Fruit fly (Drosophila melanogaster): Measurements from ENCODE around the gene CG14397.

CG14397 gene

dm6 chr2L:21104326-21104725 lies 13.3 kb downstream of the CG14397 start, which contains the start of the genes CG46307 and Nhe2 (continued):
- TF ChIP-seq CG7556 (GFP tag; optimal IDR thresholded peaks at IDR 0.05), result no peak
- no peak for TF ChIP-seq Six4 (GFP tag; optimal IDR thresholded peaks at IDR 0.05)
- TF ChIP-seq CoRest (tag; optimal IDR thresholded peaks at IDR 0.05), result no peak
- TF ChIP-seq CG14441 (GFP tag; IDR thresholded peaks at IDR 0.05), result no peak
- no peak for TF ChIP-seq CG32532 (GFP tag; IDR thresholded peaks at IDR 0.05)
- TF ChIP-seq Neu2 (GFP tag; optimal IDR thresholded peaks at IDR 0.05; ENCODE audit: borderline replicate concordance), result no peak
- peak; percentile 43 for TF ChIP-seq pzg (GFP tag; optimal IDR thresholded peaks at IDR 0.05)
- 0 out of 2 replicates have a peak, but pooled peaks have one; percentile 16 for TF ChIP-seq slbo (GFP tag; IDR thresholded peaks at IDR 0.05)
- no peak for TF ChIP-seq CG15011 (GFP tag; optimal IDR thresholded peaks at IDR 0.05)
- no peak for TF ChIP-seq wek (GFP tag; optimal IDR thresholded peaks at IDR 0.05)
- no peak for TF ChIP-seq Dfd (GFP tag; optimal IDR thresholded peaks at IDR 0.05)
- no peak for TF ChIP-seq unpg (GFP tag; optimal IDR thresholded peaks at IDR 0.05)
- TF ChIP-seq lilli (GFP tag; optimal IDR thresholded peaks at IDR 0.05), result no peak
- no peak for TF ChIP-seq CG4854 (GFP tag; optimal IDR thresholded peaks at IDR 0.05)
- TF ChIP-seq CG3838 (GFP tag; optimal IDR thresholded peaks at IDR 0.05), result no peak
- 0 out of 2 replicates have a peak, but pooled peaks have one; percentile 57 for TF ChIP-seq Dref (GFP tag; IDR thresholded peaks at IDR 0.05)
- peak; percentile 45 for TF ChIP-seq HLHmδ (GFP tag; optimal IDR thresholded peaks at IDR 0.05)
- TF ChIP-seq Usf (GFP tag; optimal IDR thresholded peaks at IDR 0.05), result no peak
- TF ChIP-seq chif (GFP tag; optimal IDR thresholded peaks at IDR 0.05), result no peak
- no peak for TF ChIP-seq dm (GFP tag; optimal IDR thresholded peaks at IDR 0.05)
- TF ChIP-seq CG11695 (GFP tag; IDR thresholded peaks at IDR 0.05), result no peak
- peak; percentile 23 for TF ChIP-seq Jarid2 (GFP tag; optimal IDR thresholded peaks at IDR 0.05)
- no peak for TF ChIP-seq toy (GFP tag; IDR thresholded peaks at IDR 0.05)
- TF ChIP-seq Side (GFP tag; optimal IDR thresholded peaks at IDR 0.05), result no peak
- TF ChIP-seq sna (GFP tag; IDR thresholded peaks at IDR 0.05; ENCODE audit: partially characterized antibody), result no peak
- no peak for TF ChIP-seq CG3065 (GFP tag; optimal IDR thresholded peaks at IDR 0.05)
- TF ChIP-seq Ptx1 (GFP tag; IDR thresholded peaks at IDR 0.05), result no peak
- no peak for TF ChIP-seq CG9797 (GFP tag; optimal IDR thresholded peaks at IDR 0.05)
- TF ChIP-seq CG4820 (GFP tag; optimal IDR thresholded peaks at IDR 0.05), result no peak
- TF ChIP-seq grau (tag; optimal IDR thresholded peaks at IDR 0.05), result no peak
- no peak for TF ChIP-seq CG31224 (GFP tag; IDR thresholded peaks at IDR 0.05)
- no peak for TF ChIP-seq CG12236 (GFP tag; optimal IDR thresholded peaks at IDR 0.05)
- no peak for TF ChIP-seq kni (GFP tag; optimal IDR thresholded peaks at IDR 0.05)
- TF ChIP-seq Spps (tag; optimal IDR thresholded peaks at IDR 0.05), result no peak
- TF ChIP-seq lov (optimal IDR thresholded peaks at IDR 0.05), result no peak
- TF ChIP-seq lov (GFP tag; IDR thresholded peaks at IDR 0.05), result no peak
- TF ChIP-seq Ssrp (tag; optimal IDR thresholded peaks at IDR 0.05), result no peak
- TF ChIP-seq CG12219 (GFP tag; optimal IDR thresholded peaks at IDR 0.05), result no peak
- TF ChIP-seq croc (GFP tag; conservative IDR thresholded peaks at IDR 0.05), result no peak
- no peak for TF ChIP-seq CG6689 (GFP tag; IDR thresholded peaks at IDR 0.05)
- TF ChIP-seq ssp (GFP tag; IDR thresholded peaks at IDR 0.05), result no peak
- no peak for TF ChIP-seq Sox100B (GFP tag; optimal IDR thresholded peaks at IDR 0.05)
- TF ChIP-seq trem (tag; optimal IDR thresholded peaks at IDR 0.05), result peak; percentile 52
- TF ChIP-seq CG14710 (tag; optimal IDR thresholded peaks at IDR 0.05), result peak; percentile 35
- no peak for TF ChIP-seq Chrac-16 (GFP tag; optimal IDR thresholded peaks at IDR 0.05)
- TF ChIP-seq crp (GFP tag; optimal IDR thresholded peaks at IDR 0.05), result no peak
- no peak for TF ChIP-seq az2 (GFP tag; optimal IDR thresholded peaks at IDR 0.05)
- TF ChIP-seq CG6654 (GFP tag; optimal IDR thresholded peaks at IDR 0.05), result no peak
- no peak for TF ChIP-seq CG10431 (GFP tag; optimal IDR thresholded peaks at IDR 0.05)
- no peak for TF ChIP-seq nom (GFP tag; optimal IDR thresholded peaks at IDR 0.05)
- no peak for TF ChIP-seq sc (optimal IDR thresholded peaks at IDR 0.05)
- no peak for TF ChIP-seq sc (GFP tag; optimal IDR thresholded peaks at IDR 0.05)

All from whole organism, embryonic.